Fruit fly (Drosophila melanogaster) whole organism, embryonic: ENCODE data around the gene sno.

Experiments used
- Ada2b ChIP-seq: fragments of 200-800 bp; sonication (Bioruptor generic); IDR thresholded peaks from 2 replicates; pipeline ENCODE4 v1.3.6; 2022; ENCODE audit warnings: missing biosample characterization, missing genetic modification characterization
- Adf1 ChIP-seq: fragments of 200-800 bp; sonication (Bioruptor generic); IDR thresholded peaks from 2 replicates; pipeline ENCODE4 v1.3.6; 2022; ENCODE audit warnings: missing biosample characterization, missing genetic modification characterization
- B-H1 ChIP-seq: fragments of 200-800 bp; sonication (Bioruptor generic); IDR thresholded peaks from 3 replicates; pipeline ENCODE4 v1.3.6; 2022; ENCODE audit warnings: missing biosample characterization, missing genetic modification characterization
- CG11504 ChIP-seq: fragments of 200-800 bp; sonication (Bioruptor generic); optimal IDR thresholded peaks from 3 replicates; lab custom pipeline; 2019; ENCODE audit warnings: missing biosample characterization, mild to moderate bottlenecking, missing genetic modification characterization, moderate library complexity
- CG14441 ChIP-seq: fragments of 200-800 bp; sonication (Bioruptor generic); IDR thresholded peaks from 2 replicates; pipeline ENCODE4 v1.3.6; 2022; ENCODE audit warnings: missing biosample characterization, missing genetic modification characterization
- CG1529 ChIP-seq: fragments of 200-800 bp; sonication (Bioruptor generic); optimal IDR thresholded peaks from 3 replicates; lab custom pipeline; 2018; ENCODE audit warnings: missing biosample characterization, missing genetic modification characterization
- CG15601 ChIP-seq: fragments of 200-800 bp; sonication (Bioruptor generic); optimal IDR thresholded peaks from 3 replicates; lab custom pipeline; 2019; ENCODE audit warnings: missing biosample characterization, mild to moderate bottlenecking, missing genetic modification characterization, moderate library complexity
- CG15696 ChIP-seq: fragments of 200-800 bp; sonication (Bioruptor generic); optimal IDR thresholded peaks from 2 replicates; lab custom pipeline; 2019; ENCODE audit warnings: missing biosample characterization, mild to moderate bottlenecking, missing genetic modification characterization, moderate library complexity
- CG16779 ChIP-seq: fragments of 200-800 bp; sonication (Bioruptor generic); IDR thresholded peaks from 2 replicates; pipeline ENCODE4 v1.3.6; 2022; ENCODE audit warnings: missing biosample characterization, missing genetic modification characterization
- CG30020 ChIP-seq: fragments of 200-800 bp; optimal IDR thresholded peaks from 2 replicates; lab custom pipeline; 2019; ENCODE audit warnings: missing biosample characterization, mild to moderate bottlenecking, missing genetic modification characterization, moderate library complexity
- CG34224 ChIP-seq: fragments of 200-800 bp; sonication (Bioruptor generic); IDR thresholded peaks from 3 replicates; pipeline ENCODE4 v1.3.6; 2022; ENCODE audit warnings: missing biosample characterization, missing genetic modification characterization; ENCODE audit not compliant: partially characterized antibody
- CG34422 ChIP-seq: fragments of 200-800 bp; sonication (Bioruptor generic); IDR thresholded peaks from 3 replicates; pipeline ENCODE4 v1.3.6; 2022; ENCODE audit warnings: missing biosample characterization, missing genetic modification characterization
- CG3838 ChIP-seq: fragments of 200-800 bp; sonication (Bioruptor generic); optimal IDR thresholded peaks from 3 replicates; lab custom pipeline; 2016; ENCODE audit warnings: missing biosample characterization, missing genetic modification characterization
- CG3847 ChIP-seq: fragments of 200-800 bp; sonication (Bioruptor generic); IDR thresholded peaks from 2 replicates; pipeline ENCODE4 v1.3.6; 2022; ENCODE audit warnings: missing biosample characterization, missing genetic modification characterization
- CG7839 ChIP-seq: fragments of 200-800 bp; sonication (Bioruptor generic); optimal IDR thresholded peaks from 3 replicates; lab custom pipeline; 2018; ENCODE audit warnings: missing biosample characterization, mild to moderate bottlenecking, missing genetic modification characterization, moderate library complexity
- CG8478 ChIP-seq: fragments of >200 bp; optimal IDR thresholded peaks from 2 replicates; lab custom pipeline; 2018
- CG9817 ChIP-seq: fragments of 200-800 bp; sonication (Bioruptor generic); optimal IDR thresholded peaks from 2 replicates; lab custom pipeline; 2018; ENCODE audit warnings: missing biosample characterization, mild to moderate bottlenecking, missing genetic modification characterization, moderate library complexity
- Deaf1 ChIP-seq: fragments of 200-800 bp; optimal IDR thresholded peaks from 3 replicates; lab custom pipeline; 2019; ENCODE audit warnings: missing biosample characterization, mild to moderate bottlenecking, missing genetic modification characterization, moderate library complexity
- Elba2 ChIP-seq: fragments of 200-800 bp; sonication (Bioruptor generic); optimal IDR thresholded peaks from 3 replicates; lab custom pipeline; 2016; ENCODE audit warnings: missing biosample characterization, missing genetic modification characterization
- HHEX ChIP-seq: fragments of 200-800 bp; sonication (Bioruptor generic); optimal IDR thresholded peaks from 3 replicates; lab custom pipeline; 2017; ENCODE audit warnings: missing biosample characterization, mild to moderate bottlenecking, missing genetic modification characterization, missing genetic modification reagents
- HLH4C ChIP-seq: fragments of 200-800 bp; sonication (Bioruptor generic); IDR thresholded peaks from 3 replicates; pipeline ENCODE4 v1.3.6; 2022; ENCODE audit warnings: missing biosample characterization, missing genetic modification characterization; ENCODE audit not compliant: partially characterized antibody
- HmgZ ChIP-seq: fragments of 200-800 bp; sonication (Bioruptor generic); optimal IDR thresholded peaks from 2 replicates; lab custom pipeline; 2018; ENCODE audit warnings: missing biosample characterization, mild to moderate bottlenecking, missing genetic modification characterization
- Hmx ChIP-seq: fragments of 200-800 bp; sonication (Bioruptor generic); optimal IDR thresholded peaks from 2 replicates; lab custom pipeline; 2016; ENCODE audit warnings: missing biosample characterization, missing genetic modification characterization
- Hr51 ChIP-seq, 2 experiments: fragments of 200-800 bp; sonication (Bioruptor generic); optimal IDR thresholded peaks; 2 replicates in 1 of 2; 3 replicates in 1 of 2; lab custom pipeline; 2016 to 2018; ENCODE audit warnings: missing biosample characterization in 2 of 2, missing genetic modification characterization in 2 of 2, mild to moderate bottlenecking in 1 of 2, moderate library complexity in 1 of 2
- Lim3 ChIP-seq: fragments of 200-800 bp; sonication (Bioruptor generic); IDR thresholded peaks from 2 replicates; pipeline ENCODE4 v1.3.6; 2022; ENCODE audit warnings: missing biosample characterization, missing genetic modification characterization
- Lpt ChIP-seq: fragments of >200 bp; optimal IDR thresholded peaks from 2 replicates; lab custom pipeline; 2018; ENCODE audit warnings: missing biosample characterization, missing genetic modification characterization
- MTF-1 ChIP-seq: fragments of 200-800 bp; sonication (Bioruptor generic); optimal IDR thresholded peaks from 2 replicates; lab custom pipeline; 2018; ENCODE audit warnings: missing biosample characterization, mild to moderate bottlenecking, missing genetic modification characterization, borderline replicate concordance
- Nf-YB ChIP-seq: fragments of 200-800 bp; sonication (Bioruptor generic); optimal IDR thresholded peaks from 3 replicates; lab custom pipeline; 2019; ENCODE audit warnings: missing biosample characterization, mild to moderate bottlenecking, missing genetic modification characterization, moderate library complexity
- amos ChIP-seq: fragments of 200-800 bp; sonication (Bioruptor generic); IDR thresholded peaks from 2 replicates; pipeline ENCODE4 v1.3.6; 2022; ENCODE audit warnings: missing biosample characterization, missing genetic modification characterization; ENCODE audit not compliant: partially characterized antibody
- cg ChIP-seq: fragments of 200-800 bp; sonication (Bioruptor generic); optimal IDR thresholded peaks from 3 replicates; lab custom pipeline; 2019; ENCODE audit warnings: missing biosample characterization, mild to moderate bottlenecking, missing genetic modification characterization, moderate library complexity
- chif ChIP-seq, 2 experiments: fragments of 200-800 bp; sonication (Bioruptor generic); optimal IDR thresholded peaks; 3 replicates each; lab custom pipeline; 2016; ENCODE audit warnings: missing biosample characterization in 2 of 2, missing genetic modification characterization in 2 of 2
- chinmo ChIP-seq: fragments of 200-800 bp; sonication (Bioruptor generic); IDR thresholded peaks from 4 replicates; pipeline ENCODE4 v1.3.6; 2022; ENCODE audit warnings: missing biosample characterization, missing genetic modification characterization; ENCODE audit not compliant: partially characterized antibody
- ci ChIP-seq: fragments of 200-800 bp; sonication (Bioruptor generic); IDR thresholded peaks from 3 replicates; pipeline ENCODE4 v1.3.6; 2022; ENCODE audit warnings: missing biosample characterization, missing genetic modification characterization
- ems ChIP-seq: fragments of 200-800 bp; sonication (Bioruptor generic); optimal IDR thresholded peaks from 3 replicates; lab custom pipeline; 2016; ENCODE audit warnings: missing biosample characterization, missing genetic modification characterization
- eve ChIP-seq, 2 experiments: fragments of >200 bp; optimal IDR thresholded peaks; 2 replicates each; lab custom pipeline; 2017; ENCODE audit warnings: missing biosample characterization in 2 of 2, missing genetic modification characterization in 2 of 2
- fru ChIP-seq: fragments of >200 bp; optimal IDR thresholded peaks from 2 replicates; lab custom pipeline; 2017
- gcm ChIP-seq: fragments of 200-800 bp; sonication (Bioruptor generic); optimal IDR thresholded peaks from 2 replicates; lab custom pipeline; 2019; ENCODE audit warnings: missing biosample characterization, mild to moderate bottlenecking, missing genetic modification characterization, moderate library complexity
- gfzf ChIP-seq: fragments of 200-800 bp; sonication (Bioruptor generic); optimal IDR thresholded peaks from 2 replicates; lab custom pipeline; 2016; ENCODE audit warnings: missing biosample characterization, mild to moderate bottlenecking, missing genetic modification characterization, moderate library complexity
- gt ChIP-seq: fragments of 200-800 bp; sonication (Bioruptor generic); IDR thresholded peaks from 2 replicates; pipeline ENCODE4 v1.3.6; 2022; ENCODE audit warnings: missing biosample characterization, missing genetic modification characterization
- ham ChIP-seq: fragments of 200-800 bp; sonication (Bioruptor generic); IDR thresholded peaks from 2 replicates; pipeline ENCODE4 v1.3.6; 2022; ENCODE audit warnings: missing biosample characterization, missing genetic modification characterization
- her ChIP-seq: fragments of 200-800 bp; sonication (Bioruptor generic); optimal IDR thresholded peaks from 2 replicates; lab custom pipeline; 2016; ENCODE audit warnings: missing biosample characterization, missing genetic modification characterization
- hkb ChIP-seq, 2 experiments: fragments of 200-800 bp in 1 of 2; fragments of >200 bp in 1 of 2; sonication (Bioruptor generic) in 1 of 2; IDR thresholded peaks in 1 of 2; optimal IDR thresholded peaks in 1 of 2; 2 replicates each; pipeline versions ENCODE4 v1.3.6 to Lab custom; 2017 to 2022; ENCODE audit warnings: missing biosample characterization in 1 of 2, missing genetic modification characterization in 1 of 2
- insv ChIP-seq, 2 experiments: fragments of 200-800 bp; sonication (Bioruptor generic); optimal IDR thresholded peaks; 3 replicates each; lab custom pipeline; 2016 to 2018; ENCODE audit warnings: missing biosample characterization in 2 of 2, missing genetic modification characterization in 2 of 2
- inv ChIP-seq: fragments of 200-800 bp; sonication (Bioruptor generic); IDR thresholded peaks from 2 replicates; pipeline ENCODE4 v1.3.6; 2022; ENCODE audit warnings: missing biosample characterization, missing genetic modification characterization; ENCODE audit not compliant: partially characterized antibody
- ken ChIP-seq: fragments of 200-800 bp; sonication (Bioruptor generic); IDR thresholded peaks from 3 replicates; pipeline ENCODE4 v1.3.6; 2022; ENCODE audit warnings: missing biosample characterization, missing genetic modification characterization
- lola ChIP-seq, 3 experiments: fragments of >200 bp in 2 of 3; fragments of 200-800 bp in 1 of 3; sonication (Bioruptor generic) in 1 of 3; optimal IDR thresholded peaks; 2 replicates each; lab custom pipeline; 2017 to 2019; ENCODE audit warnings: missing biosample characterization in 3 of 3, missing genetic modification characterization in 3 of 3, mild to moderate bottlenecking in 1 of 3, moderate library complexity in 1 of 3
- nerfin-1 ChIP-seq: fragments of 200-800 bp; sonication (Bioruptor generic); optimal IDR thresholded peaks from 3 replicates; lab custom pipeline; 2019; ENCODE audit warnings: missing biosample characterization, mild to moderate bottlenecking, missing genetic modification characterization, moderate library complexity
- psq ChIP-seq: fragments of 200-800 bp; sonication (Bioruptor generic); optimal IDR thresholded peaks from 2 replicates; lab custom pipeline; 2017; ENCODE audit warnings: missing biosample characterization, missing genetic modification characterization
- schlank ChIP-seq: fragments of 200-800 bp; sonication (Bioruptor generic); optimal IDR thresholded peaks from 2 replicates; lab custom pipeline; 2018; ENCODE audit warnings: missing biosample characterization, mild to moderate bottlenecking, missing genetic modification characterization
- tx ChIP-seq: fragments of 200-800 bp; sonication (Bioruptor generic); optimal IDR thresholded peaks from 2 replicates; lab custom pipeline; 2016; ENCODE audit warnings: missing biosample characterization, missing genetic modification characterization

sno gene

dm6 chrX:13256967-13257366 is 45.5 kb upstream of the sno start (continued):
- TF ChIP-seq CG3847 (GFP tag; lab: Robert Waterston, UW): no peak
- peak; percentile 49; the same call in 1 of the 3 replicates for TF ChIP-seq HLH4C
- no peak for TF ChIP-seq ken (GFP tag; lab: Robert Waterston, UW)
- TF ChIP-seq CG30020: no peak
- no peak for TF ChIP-seq B-H1 (GFP tag; lab: Robert Waterston, UW)
- TF ChIP-seq HHEX (GFP tag; lab: Kevin White, UChicago): no peak
- TF ChIP-seq CG15601 (tag; lab: Kevin White, UChicago): no peak
- TF ChIP-seq Hmx: no peak
- no peak for TF ChIP-seq inv (GFP tag; lab: Robert Waterston, UW)
- no peak for TF ChIP-seq Elba2
- no peak for TF ChIP-seq hkb (optimal IDR thresholded peaks at IDR 0.05; lab: Kevin White, UChicago)
- TF ChIP-seq hkb (GFP tag; IDR thresholded peaks at IDR 0.05; lab: Robert Waterston, UW): 0 out of 2 replicates have a peak, but pooled peaks have one; percentile 11
- TF ChIP-seq gcm (GFP tag; lab: Kevin White, UChicago): no peak
- peak; percentile 13 for TF ChIP-seq CG7839 (tag; lab: Kevin White, UChicago)
- peak; percentile 80 for TF ChIP-seq chinmo
- TF ChIP-seq CG34422 (GFP tag; lab: Robert Waterston, UW): peak; percentile 55; the same call in 2 of the 3 replicates
- TF ChIP-seq Deaf1: peak; percentile 53
- TF ChIP-seq her (GFP tag; lab: Kevin White, UChicago): peak; percentile 36
- no peak for TF ChIP-seq fru (lab: Kevin White, UChicago)
- no peak for TF ChIP-seq ems (GFP tag; lab: Kevin White, UChicago)
- no peak; the same call in 1 of the 2 replicates for TF ChIP-seq amos (GFP tag; lab: Robert Waterston, UW)
- peak; percentile 77; the same call in 2 of the 3 replicates for TF ChIP-seq ci
- TF ChIP-seq CG8478 (lab: Kevin White, UChicago): no peak
- TF ChIP-seq ham (GFP tag; lab: Robert Waterston, UW): no peak
- TF ChIP-seq CG34224 (GFP tag; lab: Robert Waterston, UW): 0 out of 3 replicates have a peak, but pooled peaks have one; percentile 20
- peak in 1 of 2 experiments; percentile 32 for TF ChIP-seq insv (GFP tag; optimal IDR thresholded peaks at IDR 0.05; lab: Kevin White, UChicago)
- TF ChIP-seq tx: no peak
- no peak for TF ChIP-seq Adf1 (GFP tag; lab: Robert Waterston, UW)
- no peak for TF ChIP-seq psq (GFP tag; lab: Kevin White, UChicago)
- 0 out of 2 replicates have a peak, but pooled peaks have one; percentile 57 for TF ChIP-seq CG16779 (GFP tag; lab: Robert Waterston, UW)
- no peak for TF ChIP-seq lola (GFP tag; optimal IDR thresholded peaks at IDR 0.05; lab: Kevin White, UChicago)
- TF ChIP-seq eve (GFP tag; optimal IDR thresholded peaks at IDR 0.05; lab: Kevin White, UChicago): no peak
- peak; percentile 32 for TF ChIP-seq CG11504 (tag; lab: Kevin White, UChicago)
- peak; percentile 39 for TF ChIP-seq HmgZ
- TF ChIP-seq nerfin-1 (tag; lab: Kevin White, UChicago): no peak
- no peak for TF ChIP-seq gfzf (GFP tag; lab: Kevin White, UChicago)
- TF ChIP-seq gt (GFP tag; lab: Robert Waterston, UW): no peak
- TF ChIP-seq MTF-1 (GFP tag; lab: Kevin White, UChicago): peak; percentile 64
- TF ChIP-seq Lim3 (GFP tag; lab: Robert Waterston, UW): no peak
- TF ChIP-seq chif (GFP tag; optimal IDR thresholded peaks at IDR 0.05; lab: Kevin White, UChicago): no peak
- no peak for TF ChIP-seq Lpt
- no peak for TF ChIP-seq Ada2b (GFP tag; lab: Robert Waterston, UW)
- TF ChIP-seq cg (GFP tag; lab: Kevin White, UChicago): peak; percentile 21
- TF ChIP-seq schlank (tag; lab: Kevin White, UChicago): no peak
- TF ChIP-seq CG15696: no peak
- TF ChIP-seq Nf-YB: no peak
- TF ChIP-seq CG3838 (GFP tag; lab: Kevin White, UChicago): no peak
- TF ChIP-seq Hr51 (GFP tag; optimal IDR thresholded peaks at IDR 0.05; lab: Kevin White, UChicago): no peak
- peak; percentile 1 for TF ChIP-seq CG9817 (tag; lab: Kevin White, UChicago)
- TF ChIP-seq CG14441: no peak
- TF ChIP-seq CG1529 (GFP tag; lab: Kevin White, UChicago): no peak
